Fruit fly (Drosophila melanogaster) S2 (cell line): ENCODE measurements around the gene CG1774.

Experiments used
- CG8478 ChIP-seq: fragments of >200 bp; optimal IDR thresholded peaks from 2 replicates; lab custom pipeline; 2018
- CTCF ChIP-seq, 2 experiments: fragments of >200 bp; optimal IDR thresholded peaks; 2 replicates each; lab custom pipeline; 2018

dm6 chr3R:31626237-31626636 is 33.6 kb downstream of the CG1774 start:
- TF ChIP-seq CG8478 (lab: Kevin White, UChicago) = no peak
- TF ChIP-seq CTCF (optimal IDR thresholded peaks at IDR 0.05; lab: Kevin White, UChicago) = no peak
